Worm (Caenorhabditis elegans) whole organism, L1 larva: ENCODE results near the gene cyp-33C2.

Source experiments
- egl-27 ChIP-seq, 2 experiments: fragments of 150-350 bp in 1 of 2; sonication (generic microtip); optimal IDR thresholded peaks; 3 replicates each; lab custom pipeline; 2017 to 2018; ENCODE audit warnings: missing biosample characterization in 2 of 2, missing genetic modification characterization in 2 of 2, missing genetic modification reagents in 2 of 2
- nhr-237 ChIP-seq: fragments of 150-350 bp; optimal IDR thresholded peaks from 2 replicates; lab custom pipeline; 2014; ENCODE audit warnings: missing biosample characterization, missing genetic modification characterization

DNA sequence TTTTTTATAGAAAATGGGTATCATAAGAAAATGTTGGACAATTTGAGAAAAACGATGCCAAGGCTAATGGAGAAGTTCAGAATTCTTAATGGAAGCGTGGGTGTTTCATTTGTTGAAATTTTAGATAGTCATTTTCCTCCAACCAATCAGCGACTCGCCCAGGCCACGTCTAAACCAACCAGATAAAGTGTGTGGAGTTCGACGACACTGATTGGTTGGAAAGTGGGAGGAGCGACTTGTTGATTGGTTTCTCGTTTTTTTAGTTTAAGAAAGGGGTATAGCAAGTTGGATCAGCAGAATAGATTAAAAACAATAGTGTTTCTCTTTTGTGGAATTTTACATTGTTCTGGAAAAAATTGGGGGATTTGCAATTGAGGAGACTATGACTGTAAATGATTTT lies 24.2 kb downstream of the cyp-33C2 start:
- no peak for TF ChIP-seq egl-27 (tag; optimal IDR thresholded peaks at IDR 0.05; lab: Kevin White, UChicago)
- TF ChIP-seq nhr-237 = no peak
